Worm (Caenorhabditis elegans): ENCODE data around the gene gpla-1.

- TF ChIP-seq lin-13 (GFP tag; optimal IDR thresholded peaks at IDR 0.05) (no peak), unc-39 (tag; optimal IDR thresholded peaks at IDR 0.05) (no peak), unc-55 (GFP tag; optimal IDR thresholded peaks at IDR 0.05) (no peak), nhr-23 (tag; optimal IDR thresholded peaks at IDR 0.05) (no peak), lsy-2 (tag; optimal IDR thresholded peaks at IDR 0.05) (no peak), ztf-11 (tag; optimal IDR thresholded peaks at IDR 0.05) (no peak), nhr-77 (tag; optimal IDR thresholded peaks at IDR 0.05) (no peak), F13H6.1 (tag; optimal IDR thresholded peaks at IDR 0.05) (no peak), mdl-1 (tag; optimal IDR thresholded peaks at IDR 0.05) (no peak), aly-2 (tag; optimal IDR thresholded peaks at IDR 0.05) (no peak)
Observed at ce11 chrV:11893975-11894374, 43.6 kb downstream of the gpla-1 start, which contains the start of gene K12G11.6.

All from whole organism, L2 larva.